Worm (Caenorhabditis elegans): ENCODE measurements around the gene acr-9.
A peak's percentile ranks its signal among the peaks of the same experiment; 100 is the strongest.

Gene acr-9

ce11 chrX:13687111-13687512 is 40.4 kb upstream of the acr-9 start (continued):
- TF ChIP-seq unc-42 (tag; optimal IDR thresholded peaks at IDR 0.05): peak; percentile 53
- TF ChIP-seq rnt-1 (tag; optimal IDR thresholded peaks at IDR 0.05): peak; percentile 28
- TF ChIP-seq pax-1 (tag; optimal IDR thresholded peaks at IDR 0.05): no peak
- no peak for TF ChIP-seq pat-9 (tag; optimal IDR thresholded peaks at IDR 0.05)
- no peak for TF ChIP-seq dmd-4 (tag; optimal IDR thresholded peaks at IDR 0.05; ENCODE audit: borderline replicate concordance)
- peak; percentile 95 for TF ChIP-seq unc-55 (GFP tag; optimal IDR thresholded peaks at IDR 0.05)
- TF ChIP-seq elt-4 (tag; optimal IDR thresholded peaks at IDR 0.05): no peak
- peak; percentile 51 for TF ChIP-seq ceh-18 (tag; optimal IDR thresholded peaks at IDR 0.05)
- peak; percentile 26 for TF ChIP-seq ceh-34 (tag; optimal IDR thresholded peaks at IDR 0.05)
- TF ChIP-seq hlh-6 (tag; optimal IDR thresholded peaks at IDR 0.05): peak; percentile 0
- no peak for TF ChIP-seq ceh-14 (tag; optimal IDR thresholded peaks at IDR 0.05)
- TF ChIP-seq pqm-1 (tag; optimal IDR thresholded peaks at IDR 0.05): no peak

DNA sequence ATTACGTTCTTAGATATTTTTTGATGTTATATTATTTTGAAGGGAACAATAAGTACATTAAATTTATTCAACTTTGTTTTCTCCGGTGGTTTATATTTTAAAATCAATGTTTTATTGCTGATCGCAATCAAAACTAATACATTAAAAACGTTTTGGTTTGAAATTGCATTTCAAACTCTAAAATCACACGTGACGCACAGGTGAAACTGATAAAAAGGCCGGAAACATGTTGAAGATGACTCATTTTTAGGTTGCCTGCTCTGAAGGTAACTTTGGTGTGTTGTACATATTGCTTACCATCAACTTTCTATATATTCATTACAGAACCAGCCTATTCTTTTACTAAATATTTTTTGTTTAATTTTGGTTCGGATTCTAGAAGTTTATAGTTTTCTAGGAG is 39.0 kb upstream of the acr-9 start:
- TF ChIP-seq syd-9 (tag; optimal IDR thresholded peaks at IDR 0.05) (no peak), madf-2 (tag; optimal IDR thresholded peaks at IDR 0.05) (no peak), unc-42 (tag; optimal IDR thresholded peaks at IDR 0.05) (no peak), pax-1 (tag; optimal IDR thresholded peaks at IDR 0.05) (no peak), lin-11 (tag; optimal IDR thresholded peaks at IDR 0.05) (no peak), rnt-1 (tag; optimal IDR thresholded peaks at IDR 0.05) (no peak), unc-55 (GFP tag; optimal IDR thresholded peaks at IDR 0.05) (no peak), dve-1 (tag; optimal IDR thresholded peaks at IDR 0.05) (no peak), elt-4 (tag; optimal IDR thresholded peaks at IDR 0.05) (no peak), pha-4 (tag; optimal IDR thresholded peaks at IDR 0.05) (no peak), ttx-3 (tag; optimal IDR thresholded peaks at IDR 0.05) (no peak), gmeb-2 (tag; optimal IDR thresholded peaks at IDR 0.05) (no peak), odd-2 (tag; optimal IDR thresholded peaks at IDR 0.05) (no peak)

- no peak for TF ChIP-seq pax-1 (tag; optimal IDR thresholded peaks at IDR 0.05)
- TF ChIP-seq ceh-24 (tag; optimal IDR thresholded peaks at IDR 0.05): no peak
- TF ChIP-seq C08G9.2 (tag; optimal IDR thresholded peaks at IDR 0.05): no peak
- TF ChIP-seq syd-9 (tag; optimal IDR thresholded peaks at IDR 0.05): no peak
- no peak for TF ChIP-seq pqm-1 (tag; optimal IDR thresholded peaks at IDR 0.05)
- TF ChIP-seq Y22D7AL.16 (tag; optimal IDR thresholded peaks at IDR 0.05): no peak
These were observed 30.2 kb upstream of the acr-9 start, which contains the start of gene gck-4 for ce11 chrX:13676892-13677291. Gene gck-4, plus strand, starts transcription at chrX:13677192.

DNA sequence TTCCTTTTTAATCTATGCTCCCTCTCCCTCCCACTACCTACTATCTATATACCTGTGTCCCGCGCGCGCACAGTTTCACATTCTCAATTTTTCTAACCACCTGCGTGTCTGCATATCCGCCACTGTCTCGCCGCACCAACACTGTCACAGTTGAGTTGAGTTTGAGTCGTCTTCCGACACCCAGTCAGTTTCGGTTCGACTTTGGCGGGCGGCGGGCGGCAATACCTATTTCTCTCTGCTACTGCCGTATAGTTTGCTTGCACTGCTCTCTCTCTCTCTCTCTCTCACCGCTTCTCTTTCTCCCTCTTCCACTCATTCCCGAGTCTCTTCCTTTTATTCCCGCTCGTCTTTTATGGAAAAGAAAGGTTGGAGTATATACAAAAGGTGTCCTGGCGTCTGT is 28.7 kb upstream of the acr-9 start:
- no peak for TF ChIP-seq ttx-3 (tag; optimal IDR thresholded peaks at IDR 0.05)
- TF ChIP-seq ceh-6 (GFP tag; optimal IDR thresholded peaks at IDR 0.05): no peak
- TF ChIP-seq che-1 (tag; optimal IDR thresholded peaks at IDR 0.05): no peak
- TF ChIP-seq npax-4 (tag; optimal IDR thresholded peaks at IDR 0.05): no peak
- TF ChIP-seq C08G9.2 (tag; optimal IDR thresholded peaks at IDR 0.05): peak; percentile 23
- TF ChIP-seq ref-2 (tag; optimal IDR thresholded peaks at IDR 0.05): peak; percentile 56
- TF ChIP-seq elt-2 (tag; optimal IDR thresholded peaks at IDR 0.05): peak; percentile 24
- TF ChIP-seq pha-4 (tag; optimal IDR thresholded peaks at IDR 0.05): no peak
- peak; percentile 38 for TF ChIP-seq fkh-6 (tag; optimal IDR thresholded peaks at IDR 0.05)
- no peak for TF ChIP-seq pag-3 (tag; optimal IDR thresholded peaks at IDR 0.05; ENCODE audit: borderline replicate concordance)
- no peak for TF ChIP-seq hlh-8 (tag; optimal IDR thresholded peaks at IDR 0.05)
- no peak for TF ChIP-seq tbx-7 (tag; optimal IDR thresholded peaks at IDR 0.05)
- no peak for TF ChIP-seq ahr-1 (tag; optimal IDR thresholded peaks at IDR 0.05)
- no peak for TF ChIP-seq rnt-1 (tag; optimal IDR thresholded peaks at IDR 0.05)
- TF ChIP-seq unc-55 (GFP tag; optimal IDR thresholded peaks at IDR 0.05): no peak
- no peak for TF ChIP-seq dve-1 (tag; optimal IDR thresholded peaks at IDR 0.05)
- TF ChIP-seq F13H6.1 (tag; optimal IDR thresholded peaks at IDR 0.05): no peak
- no peak for TF ChIP-seq unc-86 (tag; optimal IDR thresholded peaks at IDR 0.05)
- TF ChIP-seq Y22D7AL.16 (tag; optimal IDR thresholded peaks at IDR 0.05): no peak
- no peak for TF ChIP-seq ceh-22 (tag; optimal IDR thresholded peaks at IDR 0.05)
- no peak for TF ChIP-seq sox-4 (tag; optimal IDR thresholded peaks at IDR 0.05)
- no peak for TF ChIP-seq ceh-24 (tag; optimal IDR thresholded peaks at IDR 0.05)
- TF ChIP-seq pax-1 (tag; optimal IDR thresholded peaks at IDR 0.05): peak; percentile 71
- TF ChIP-seq nhr-11 (tag; optimal IDR thresholded peaks at IDR 0.05): no peak
- TF ChIP-seq C38D4.7 (GFP tag; optimal IDR thresholded peaks at IDR 0.05): no peak
- no peak for TF ChIP-seq hlh-6 (tag; optimal IDR thresholded peaks at IDR 0.05)
- peak; percentile 17 for TF ChIP-seq fax-1 (tag; optimal IDR thresholded peaks at IDR 0.05)
- no peak for TF ChIP-seq hlh-15 (tag; optimal IDR thresholded peaks at IDR 0.05)
- TF ChIP-seq ztf-16 (tag; optimal IDR thresholded peaks at IDR 0.05): peak; percentile 50
- no peak for TF ChIP-seq eyg-1 (tag; optimal IDR thresholded peaks at IDR 0.05)
- no peak for TF ChIP-seq pat-9 (tag; optimal IDR thresholded peaks at IDR 0.05)
- TF ChIP-seq K02D7.2 (tag; optimal IDR thresholded peaks at IDR 0.05): no peak
- TF ChIP-seq nfya-1 (tag; optimal IDR thresholded peaks at IDR 0.05): peak; percentile 38
- peak; percentile 42 for TF ChIP-seq tbx-2 (tag; optimal IDR thresholded peaks at IDR 0.05)
